Fruit fly (Drosophila melanogaster) whole organism, adult: ENCODE data around the gene CG2854.

Source experiments
- CG11617 ChIP-seq: fragments of 200-800 bp; sonication (Bioruptor generic); optimal IDR thresholded peaks from 2 replicates; lab custom pipeline; 2017; ENCODE audit warnings: mild to moderate bottlenecking, missing biosample characterization, missing genetic modification reagents, missing genetic modification characterization
- CG12768 ChIP-seq: fragments of 200-800 bp; sonication (Bioruptor generic); optimal IDR thresholded peaks from 2 replicates; lab custom pipeline; 2017; ENCODE audit warnings: missing biosample characterization, missing genetic modification characterization, mild to moderate bottlenecking, moderate library complexity, missing genetic modification reagents
- CG14711 ChIP-seq: fragments of 200-800 bp; sonication (Bioruptor generic); optimal IDR thresholded peaks from 2 replicates; lab custom pipeline; 2018; ENCODE audit warnings: missing biosample characterization, mild to moderate bottlenecking, missing genetic modification characterization, moderate library complexity
- CG1620 ChIP-seq: fragments of 200-800 bp; sonication (Bioruptor generic); optimal IDR thresholded peaks from 2 replicates; lab custom pipeline; 2016; ENCODE audit warnings: missing biosample characterization, missing genetic modification characterization
- CG33017 ChIP-seq: fragments of 200-800 bp; sonication (Bioruptor generic); optimal IDR thresholded peaks from 2 replicates; lab custom pipeline; 2018; ENCODE audit warnings: missing biosample characterization, mild to moderate bottlenecking, missing genetic modification characterization, moderate library complexity
- CG5204 ChIP-seq: fragments of 200-800 bp; sonication (Bioruptor generic); optimal IDR thresholded peaks from 2 replicates; lab custom pipeline; 2016; ENCODE audit warnings: missing biosample characterization, missing genetic modification characterization
- CG7045 ChIP-seq: fragments of 200-800 bp; sonication (Bioruptor generic); optimal IDR thresholded peaks from 2 replicates; lab custom pipeline; 2017; ENCODE audit warnings: missing biosample characterization, mild to moderate bottlenecking, missing genetic modification characterization
- CG7101 ChIP-seq: fragments of 200-800 bp; sonication (Bioruptor generic); optimal IDR thresholded peaks from 2 replicates; lab custom pipeline; 2018; ENCODE audit warnings: missing biosample characterization, mild to moderate bottlenecking, missing genetic modification characterization, moderate library complexity
- Clk ChIP-seq: fragments of 200-800 bp; sonication (Bioruptor generic); optimal IDR thresholded peaks from 2 replicates; lab custom pipeline; 2017; ENCODE audit warnings: missing biosample characterization, missing genetic modification characterization
- Crg-1 ChIP-seq: fragments of 200-800 bp; sonication (Bioruptor generic); optimal IDR thresholded peaks from 2 replicates; lab custom pipeline; 2016; ENCODE audit warnings: missing biosample characterization, missing genetic modification characterization
- Hr96 ChIP-seq: fragments of 200-800 bp; sonication (Bioruptor generic); optimal IDR thresholded peaks from 2 replicates; lab custom pipeline; 2016; ENCODE audit warnings: missing biosample characterization, missing genetic modification characterization
- Mnt ChIP-seq: fragments of 200-800 bp; sonication (Bioruptor generic); optimal IDR thresholded peaks from 2 replicates; lab custom pipeline; 2016; ENCODE audit warnings: missing biosample characterization, mild to moderate bottlenecking, missing genetic modification characterization
- bab1 ChIP-seq: fragments of 200-800 bp; sonication (Bioruptor generic); optimal IDR thresholded peaks from 3 replicates; lab custom pipeline; 2019; ENCODE audit warnings: missing biosample characterization, mild to moderate bottlenecking, missing genetic modification characterization, moderate library complexity
- cic ChIP-seq: fragments of 200-800 bp; sonication (Bioruptor generic); optimal IDR thresholded peaks from 2 replicates; lab custom pipeline; 2017; ENCODE audit warnings: missing biosample characterization, mild to moderate bottlenecking, missing genetic modification characterization, moderate library complexity
- cnc ChIP-seq, 2 experiments: fragments of >200 bp; optimal IDR thresholded peaks; 2 replicates each; lab custom pipeline; 2017
- kay ChIP-seq: fragments of 200-800 bp; sonication (Bioruptor generic); peaks from one replicate; lab custom pipeline; 2016; ENCODE audit warnings: missing biosample characterization, missing genetic modification characterization, borderline replicate concordance
- ovo ChIP-seq: fragments of 200-800 bp; sonication (Bioruptor generic); optimal IDR thresholded peaks from 2 replicates; lab custom pipeline; 2016; ENCODE audit warnings: missing biosample characterization, missing genetic modification characterization
- pad ChIP-seq: fragments of 200-800 bp; sonication (Bioruptor generic); optimal IDR thresholded peaks from 3 replicates; lab custom pipeline; 2017; ENCODE audit warnings: missing biosample characterization, missing genetic modification characterization, mild to moderate bottlenecking, moderate library complexity, missing genetic modification reagents
- tj ChIP-seq: fragments of 200-800 bp; sonication (Bioruptor generic); optimal IDR thresholded peaks from 3 replicates; lab custom pipeline; 2017; ENCODE audit warnings: missing biosample characterization, mild to moderate bottlenecking, missing genetic modification characterization, moderate library complexity
- toe ChIP-seq: fragments of 200-800 bp; sonication (Bioruptor generic); optimal IDR thresholded peaks from 2 replicates; lab custom pipeline; 2016; ENCODE audit warnings: missing biosample characterization, missing genetic modification characterization

The CG2854 gene

dm6 chrX:2300293-2301068, 26.4 kb upstream of the CG2854 start:
- no peak for TF ChIP-seq cnc (optimal IDR thresholded peaks at IDR 0.05; lab: Kevin White, UChicago)
- TF ChIP-seq kay (GFP tag; lab: Kevin White, UChicago) = no peak
- peak; percentile 67 for TF ChIP-seq cic
- peak; percentile 76 for TF ChIP-seq Clk (GFP tag; lab: Kevin White, UChicago)
- TF ChIP-seq Crg-1 (GFP tag; lab: Kevin White, UChicago) = peak; percentile 79
- peak; percentile 82 for TF ChIP-seq CG5204 (GFP tag; lab: Kevin White, UChicago)
- TF ChIP-seq Mnt (GFP tag; lab: Kevin White, UChicago) = peak; percentile 86
- peak; percentile 97 for TF ChIP-seq CG7101 (tag; lab: Kevin White, UChicago)
- TF ChIP-seq bab1 (GFP tag; lab: Kevin White, UChicago) = peak; percentile 97
- peak; percentile 77 for TF ChIP-seq CG12768 (GFP tag; lab: Kevin White, UChicago)
- TF ChIP-seq CG7045 (GFP tag; lab: Kevin White, UChicago) = peak; percentile 85
- TF ChIP-seq toe (GFP tag; lab: Kevin White, UChicago) = no peak
- peak; percentile 83 for TF ChIP-seq tj (GFP tag; lab: Kevin White, UChicago)
- TF ChIP-seq CG14711 (tag; lab: Kevin White, UChicago) = peak; percentile 92
- TF ChIP-seq Hr96 (GFP tag; lab: Kevin White, UChicago) = peak; percentile 84
- peak; percentile 94 for TF ChIP-seq CG33017 (tag; lab: Kevin White, UChicago)
- TF ChIP-seq CG1620 (GFP tag; lab: Kevin White, UChicago) = peak; percentile 74
- TF ChIP-seq pad (GFP tag; lab: Kevin White, UChicago) = peak; percentile 77
- peak; percentile 63 for TF ChIP-seq ovo (GFP tag; lab: Kevin White, UChicago)
- peak; percentile 84 for TF ChIP-seq CG11617 (GFP tag; lab: Kevin White, UChicago)

dm6 chrX:2301069-2301508, 25.8 kb upstream of the CG2854 start:
- peak; percentile 66 for TF ChIP-seq CG7101 (tag; lab: Kevin White, UChicago)
- TF ChIP-seq toe (GFP tag; lab: Kevin White, UChicago) = no peak
- peak; percentile 29 for TF ChIP-seq CG11617 (GFP tag; lab: Kevin White, UChicago)
- TF ChIP-seq Crg-1 (GFP tag; lab: Kevin White, UChicago) = no peak
- peak; percentile 37 for TF ChIP-seq bab1 (GFP tag; lab: Kevin White, UChicago)
- peak; percentile 77 for TF ChIP-seq pad (GFP tag; lab: Kevin White, UChicago)
- TF ChIP-seq CG14711 (tag; lab: Kevin White, UChicago) = peak; percentile 60
- no peak for TF ChIP-seq kay (GFP tag; lab: Kevin White, UChicago)

- TF ChIP-seq CG33017 (tag; lab: Kevin White, UChicago) (no peak), pad (GFP tag; lab: Kevin White, UChicago) (peak; percentile 1), Clk (GFP tag; lab: Kevin White, UChicago) (no peak), CG1620 (GFP tag; lab: Kevin White, UChicago) (no peak), CG7101 (tag; lab: Kevin White, UChicago) (peak; percentile 58), bab1 (GFP tag; lab: Kevin White, UChicago) (peak; percentile 53), Mnt (GFP tag; lab: Kevin White, UChicago) (no peak), CG11617 (GFP tag; lab: Kevin White, UChicago) (peak; percentile 19), CG5204 (GFP tag; lab: Kevin White, UChicago) (no peak), kay (GFP tag; lab: Kevin White, UChicago) (no peak), ovo (GFP tag; lab: Kevin White, UChicago) (no peak), cic (no peak), CG14711 (tag; lab: Kevin White, UChicago) (peak; percentile 41), Crg-1 (GFP tag; lab: Kevin White, UChicago) (no peak), Hr96 (GFP tag; lab: Kevin White, UChicago) (no peak), toe (GFP tag; lab: Kevin White, UChicago) (no peak), CG7045 (GFP tag; lab: Kevin White, UChicago) (peak; percentile 11), CG12768 (GFP tag; lab: Kevin White, UChicago) (no peak), tj (GFP tag; lab: Kevin White, UChicago) (no peak), cnc (optimal IDR thresholded peaks at IDR 0.05; lab: Kevin White, UChicago) (no peak)
Measured at dm6 chrX:2301613-2302522, 25.1 kb upstream of the CG2854 start.

DNA sequence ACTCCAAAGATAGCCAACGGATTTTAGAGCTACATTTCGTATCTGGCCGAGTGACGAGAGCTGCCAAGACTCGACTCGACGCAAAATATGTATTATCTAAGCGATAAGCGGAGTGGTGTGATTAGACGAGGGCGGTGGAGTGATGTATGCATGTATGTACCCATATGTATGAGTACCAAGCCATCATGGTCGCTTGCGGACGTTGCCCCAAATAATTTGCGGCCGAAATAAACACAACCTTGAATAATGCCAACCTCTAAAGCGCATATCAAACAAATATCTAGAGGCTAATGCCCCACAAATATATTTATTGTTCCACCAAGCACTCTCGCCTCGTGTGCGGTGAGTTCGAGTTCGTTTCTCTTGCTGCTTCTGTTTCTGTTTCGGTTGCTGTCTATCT, 24.1 kb upstream of the CG2854 start:
- TF ChIP-seq bab1 (GFP tag; lab: Kevin White, UChicago) = no peak
- TF ChIP-seq CG14711 (tag; lab: Kevin White, UChicago) = no peak
- TF ChIP-seq CG7045 (GFP tag; lab: Kevin White, UChicago) = no peak
- no peak for TF ChIP-seq CG12768 (GFP tag; lab: Kevin White, UChicago)
